Fruit fly (Drosophila melanogaster) whole organism, prepupa: ENCODE data around the gene chas.

ENCODE experiments used
- CG10631 ChIP-seq: fragments of 200-800 bp; sonication (Bioruptor generic); optimal IDR thresholded peaks from 2 replicates; lab custom pipeline; 2016; ENCODE audit warnings: missing biosample characterization, missing genetic modification characterization
- CG10669 ChIP-seq: fragments of 200-800 bp; sonication (Bioruptor generic); optimal IDR thresholded peaks from 3 replicates; lab custom pipeline; 2018; ENCODE audit warnings: missing biosample characterization, mild to moderate bottlenecking, missing genetic modification characterization, moderate library complexity
- CG6163 ChIP-seq: fragments of 200-800 bp; sonication (Bioruptor generic); IDR thresholded peaks from 3 replicates; pipeline ENCODE4 v1.3.6; 2022; ENCODE audit warnings: missing biosample characterization, missing genetic modification characterization
- CG6808 ChIP-seq: fragments of 200-800 bp; sonication (Bioruptor generic); optimal IDR thresholded peaks from 3 replicates; lab custom pipeline; 2017; ENCODE audit warnings: missing biosample characterization, missing genetic modification characterization, mild to moderate bottlenecking, moderate library complexity, missing genetic modification reagents
- CG9139 ChIP-seq: fragments of 200-800 bp; sonication (Bioruptor generic); optimal IDR thresholded peaks from 3 replicates; lab custom pipeline; 2017; ENCODE audit warnings: missing biosample characterization, mild to moderate bottlenecking, missing genetic modification characterization
- OdsH ChIP-seq: fragments of 200-800 bp; sonication (Bioruptor generic); optimal IDR thresholded peaks from 3 replicates; lab custom pipeline; 2016; ENCODE audit warnings: missing biosample characterization, missing genetic modification characterization
- Sox102F ChIP-seq: fragments of 200-800 bp; sonication (Bioruptor generic); optimal IDR thresholded peaks from 2 replicates; lab custom pipeline; 2016; ENCODE audit warnings: missing biosample characterization, mild to moderate bottlenecking, missing genetic modification characterization
- Sox14 ChIP-seq: fragments of 200-800 bp; sonication (Bioruptor generic); optimal IDR thresholded peaks from 3 replicates; lab custom pipeline; 2016; ENCODE audit warnings: missing biosample characterization, missing genetic modification characterization
- Sox15 ChIP-seq: fragments of 200-800 bp; sonication (Bioruptor generic); optimal IDR thresholded peaks from 3 replicates; lab custom pipeline; 2016; ENCODE audit warnings: missing biosample characterization, missing genetic modification characterization
- achi ChIP-seq: fragments of 200-800 bp; sonication (Bioruptor generic); optimal IDR thresholded peaks from 3 replicates; lab custom pipeline; 2016; ENCODE audit warnings: missing biosample characterization, missing genetic modification characterization
- dac ChIP-seq: fragments of 200-800 bp; sonication (Bioruptor generic); optimal IDR thresholded peaks from 2 replicates; lab custom pipeline; 2017; ENCODE audit warnings: missing biosample characterization, mild to moderate bottlenecking, missing genetic modification characterization
- dsx ChIP-seq: fragments of 200-800 bp; optimal IDR thresholded peaks from 3 replicates; lab custom pipeline; 2019; ENCODE audit warnings: missing biosample characterization, mild to moderate bottlenecking, missing genetic modification characterization, moderate library complexity; ENCODE audit not compliant: poor library complexity, severe bottlenecking
- esn ChIP-seq: fragments of 200-800 bp; sonication (Bioruptor generic); optimal IDR thresholded peaks from 2 replicates; lab custom pipeline; 2016; ENCODE audit warnings: missing biosample characterization, mild to moderate bottlenecking, missing genetic modification characterization, moderate library complexity
- topi ChIP-seq: fragments of 200-800 bp; sonication (Bioruptor generic); optimal IDR thresholded peaks from 3 replicates; lab custom pipeline; 2016; ENCODE audit warnings: missing biosample characterization, missing genetic modification characterization

dm6 chrX:17711916-17712315 lies 13.4 kb upstream of the chas start:
- no peak for TF ChIP-seq CG10631 (GFP tag; lab: Kevin White, UChicago)
- no peak for TF ChIP-seq Sox102F
- no peak for TF ChIP-seq OdsH (GFP tag; lab: Kevin White, UChicago)
- no peak for TF ChIP-seq Sox14 (GFP tag; lab: Kevin White, UChicago)
- TF ChIP-seq Sox15 = no peak
- TF ChIP-seq CG6808 (GFP tag; lab: Kevin White, UChicago) = no peak
- no peak for TF ChIP-seq esn (GFP tag; lab: Kevin White, UChicago)
- no peak for TF ChIP-seq CG9139 (GFP tag; lab: Kevin White, UChicago)
- TF ChIP-seq dac = no peak
- TF ChIP-seq topi (GFP tag; lab: Kevin White, UChicago) = no peak
- TF ChIP-seq dsx (GFP tag; lab: Kevin White, UChicago) = no peak
- no peak for TF ChIP-seq CG10669 (GFP tag; lab: Kevin White, UChicago)
- no peak for TF ChIP-seq achi
- no peak for TF ChIP-seq CG6163 (GFP tag; lab: Robert Waterston, UW)
